Fruit fly (Drosophila melanogaster) whole organism, embryonic: Measurements from ENCODE around the gene NT1.
A peak's percentile ranks its signal among the peaks of the same experiment; 100 is the strongest.

Source experiments
- Awh ChIP-seq: fragments of 200-800 bp; sonication (Bioruptor generic); IDR thresholded peaks from 2 replicates; pipeline ENCODE4, ENCODE4 v1.3.6; 2022; ENCODE audit warnings: missing biosample characterization, missing genetic modification characterization
- B-H1 ChIP-seq: fragments of 200-800 bp; sonication (Bioruptor generic); IDR thresholded peaks from 3 replicates; pipeline ENCODE4 v1.3.6; 2022; ENCODE audit warnings: missing biosample characterization, missing genetic modification characterization
- BtbVII ChIP-seq: fragments of 200-800 bp; sonication (Bioruptor generic); optimal IDR thresholded peaks from 3 replicates; lab custom pipeline; 2017; ENCODE audit warnings: missing biosample characterization, mild to moderate bottlenecking, missing genetic modification characterization
- CG10209 ChIP-seq: fragments of 200-800 bp; sonication (Bioruptor generic); optimal IDR thresholded peaks from 3 replicates; lab custom pipeline; 2017; ENCODE audit warnings: missing biosample characterization, mild to moderate bottlenecking, missing genetic modification characterization, missing genetic modification reagents
- CG10267 ChIP-seq: fragments of 200-800 bp; sonication (Bioruptor generic); optimal IDR thresholded peaks from 2 replicates; lab custom pipeline; 2018; ENCODE audit warnings: missing biosample characterization, mild to moderate bottlenecking, missing genetic modification characterization, moderate library complexity
- CG11085 ChIP-seq: fragments of 200-800 bp; sonication (Bioruptor generic); IDR thresholded peaks from 2 replicates; pipeline ENCODE4 v1.3.6; 2022; ENCODE audit warnings: missing biosample characterization, missing genetic modification characterization
- CG11247 ChIP-seq: fragments of 200-800 bp; sonication (Bioruptor generic); IDR thresholded peaks from 2 replicates; pipeline ENCODE4 v1.3.6; 2022; ENCODE audit warnings: missing biosample characterization, missing genetic modification characterization
- CG11456 ChIP-seq: fragments of 200-800 bp; sonication (Bioruptor generic); IDR thresholded peaks from 3 replicates; pipeline ENCODE4 v1.3.6; 2022; ENCODE audit warnings: missing biosample characterization, missing genetic modification characterization
- CG13123 ChIP-seq: fragments of 200-800 bp; sonication (Bioruptor generic); optimal IDR thresholded peaks from 2 replicates; lab custom pipeline; 2016; ENCODE audit warnings: missing biosample characterization, missing genetic modification characterization
- CG13287 ChIP-seq: fragments of 200-800 bp; sonication (Bioruptor generic); IDR thresholded peaks from 2 replicates; pipeline ENCODE4 v1.3.6; 2022; ENCODE audit warnings: missing biosample characterization, missing genetic modification characterization; ENCODE audit not compliant: partially characterized antibody
- CG14710 ChIP-seq: fragments of 200-800 bp; sonication (Bioruptor generic); optimal IDR thresholded peaks from 3 replicates; lab custom pipeline; 2019; ENCODE audit warnings: missing biosample characterization, mild to moderate bottlenecking, missing genetic modification characterization, moderate library complexity
- CG1603 ChIP-seq: fragments of 200-800 bp; sonication (Bioruptor generic); optimal IDR thresholded peaks from 2 replicates; lab custom pipeline; 2019; ENCODE audit warnings: missing biosample characterization, mild to moderate bottlenecking, missing genetic modification characterization, moderate library complexity
- CG17186 ChIP-seq: fragments of 200-800 bp; sonication (Bioruptor generic); optimal IDR thresholded peaks from 3 replicates; lab custom pipeline; 2017; ENCODE audit warnings: missing biosample characterization, missing genetic modification reagents, missing genetic modification characterization
- CG17328 ChIP-seq: fragments of 200-800 bp; sonication (Bioruptor generic); IDR thresholded peaks from 2 replicates; pipeline ENCODE4 v1.3.6; 2022; ENCODE audit warnings: missing biosample characterization, missing genetic modification characterization
- CG1832 ChIP-seq: fragments of 200-800 bp; sonication (Bioruptor generic); optimal IDR thresholded peaks from 2 replicates; lab custom pipeline; 2017; ENCODE audit warnings: missing biosample characterization, mild to moderate bottlenecking, missing genetic modification characterization, inconsistent platforms
- CG2120 ChIP-seq: fragments of 200-800 bp; sonication (Bioruptor generic); optimal IDR thresholded peaks from 3 replicates; lab custom pipeline; 2016; ENCODE audit warnings: missing biosample characterization, missing genetic modification characterization
- CG2875 ChIP-seq: fragments of 200-800 bp; sonication (Bioruptor generic); optimal IDR thresholded peaks from 2 replicates; lab custom pipeline; 2017; ENCODE audit warnings: missing biosample characterization, mild to moderate bottlenecking, missing genetic modification characterization, missing genetic modification reagents
- CG30403 ChIP-seq: fragments of 200-800 bp; sonication (Bioruptor generic); optimal IDR thresholded peaks from 3 replicates; lab custom pipeline; 2016; ENCODE audit warnings: missing biosample characterization, missing genetic modification characterization
- CG3838 ChIP-seq: fragments of 200-800 bp; sonication (Bioruptor generic); optimal IDR thresholded peaks from 3 replicates; lab custom pipeline; 2016; ENCODE audit warnings: missing biosample characterization, missing genetic modification characterization
- CG42726 ChIP-seq: fragments of 200-800 bp; sonication (Bioruptor generic); IDR thresholded peaks from 2 replicates; pipeline ENCODE4 v1.3.6; 2022; ENCODE audit warnings: missing biosample characterization, missing genetic modification characterization; ENCODE audit not compliant: partially characterized antibody
- CG6272 ChIP-seq: fragments of 200-800 bp; sonication (Bioruptor generic); IDR thresholded peaks from 2 replicates; pipeline ENCODE4 v1.3.6; 2022; ENCODE audit warnings: missing biosample characterization, missing genetic modification characterization
- CG7839 ChIP-seq: fragments of 200-800 bp; sonication (Bioruptor generic); optimal IDR thresholded peaks from 3 replicates; lab custom pipeline; 2018; ENCODE audit warnings: missing biosample characterization, mild to moderate bottlenecking, missing genetic modification characterization, moderate library complexity
- CG7987 ChIP-seq: fragments of 200-800 bp; sonication (Bioruptor generic); optimal IDR thresholded peaks from 2 replicates; lab custom pipeline; 2018; ENCODE audit warnings: missing biosample characterization, mild to moderate bottlenecking, missing genetic modification characterization, moderate library complexity
- CG8388 ChIP-seq: fragments of 200-800 bp; sonication (Bioruptor generic); optimal IDR thresholded peaks from 2 replicates; lab custom pipeline; 2019; ENCODE audit warnings: missing biosample characterization, mild to moderate bottlenecking, missing genetic modification characterization, moderate library complexity
- CTCF ChIP-seq: fragments of 200-800 bp; sonication (Bioruptor generic); optimal IDR thresholded peaks from 2 replicates; lab custom pipeline; 2017; ENCODE audit warnings: missing biosample characterization, mild to moderate bottlenecking, missing genetic modification characterization, moderate library complexity
- Chrac-16 ChIP-seq: fragments of 200-800 bp; sonication (Bioruptor generic); optimal IDR thresholded peaks from 3 replicates; lab custom pipeline; 2016; ENCODE audit warnings: missing biosample characterization, missing genetic modification characterization
- Dad ChIP-seq: fragments of 200-800 bp; sonication (Bioruptor generic); optimal IDR thresholded peaks from 3 replicates; lab custom pipeline; 2016; ENCODE audit warnings: missing biosample characterization, missing genetic modification characterization
- Deaf1 ChIP-seq: fragments of 200-800 bp; optimal IDR thresholded peaks from 3 replicates; lab custom pipeline; 2019; ENCODE audit warnings: missing biosample characterization, mild to moderate bottlenecking, missing genetic modification characterization, moderate library complexity
- HLH4C ChIP-seq: fragments of 200-800 bp; sonication (Bioruptor generic); IDR thresholded peaks from 3 replicates; pipeline ENCODE4 v1.3.6; 2022; ENCODE audit warnings: missing biosample characterization, missing genetic modification characterization; ENCODE audit not compliant: partially characterized antibody
- Six4 ChIP-seq: fragments of 200-800 bp; sonication (Bioruptor generic); optimal IDR thresholded peaks from 2 replicates; lab custom pipeline; 2016; ENCODE audit warnings: missing biosample characterization, missing genetic modification characterization
- Sry-β ChIP-seq: fragments of 200-800 bp; sonication (Bioruptor generic); optimal IDR thresholded peaks from 2 replicates; lab custom pipeline; 2018; ENCODE audit warnings: missing biosample characterization, mild to moderate bottlenecking, missing genetic modification characterization, moderate library complexity
- TFAM ChIP-seq: fragments of 200-800 bp; sonication (Bioruptor generic); optimal IDR thresholded peaks from 2 replicates; lab custom pipeline; 2017; ENCODE audit warnings: missing biosample characterization, missing genetic modification characterization, inconsistent platforms
- Usf ChIP-seq: fragments of 200-800 bp; sonication (Bioruptor generic); optimal IDR thresholded peaks from 2 replicates; lab custom pipeline; 2017; ENCODE audit warnings: missing genotype, missing biosample characterization, missing genetic modification characterization
- Xbp1 ChIP-seq: fragments of 200-800 bp; sonication (Bioruptor generic); optimal IDR thresholded peaks from 3 replicates; lab custom pipeline; 2016; ENCODE audit warnings: missing biosample characterization, mild to moderate bottlenecking, missing genetic modification characterization
- ac ChIP-seq: fragments of 200-800 bp; sonication (Bioruptor generic); optimal IDR thresholded peaks from 3 replicates; lab custom pipeline; 2017; ENCODE audit warnings: missing biosample characterization, mild to moderate bottlenecking, missing genetic modification characterization
- ase ChIP-seq: fragments of 200-800 bp; sonication (Bioruptor generic); IDR thresholded peaks from 3 replicates; pipeline ENCODE4 v1.3.6; 2022; ENCODE audit warnings: missing biosample characterization, missing genetic modification characterization
- bigmax ChIP-seq: fragments of 200-800 bp; sonication (Bioruptor generic); optimal IDR thresholded peaks from 2 replicates; lab custom pipeline; 2018; ENCODE audit warnings: missing biosample characterization, mild to moderate bottlenecking, missing genetic modification characterization
- danr ChIP-seq: fragments of 200-800 bp; sonication (Bioruptor generic); IDR thresholded peaks from 2 replicates; pipeline ENCODE4 v1.3.6; 2022; ENCODE audit warnings: missing biosample characterization, missing genetic modification characterization
- fd102C ChIP-seq: fragments of 200-800 bp; sonication (Bioruptor generic); optimal IDR thresholded peaks from 2 replicates; lab custom pipeline; 2018; ENCODE audit warnings: missing biosample characterization, mild to moderate bottlenecking, missing genetic modification characterization, moderate library complexity
- fu2 ChIP-seq: fragments of 200-800 bp; sonication (Bioruptor generic); optimal IDR thresholded peaks from 2 replicates; lab custom pipeline; 2016; ENCODE audit warnings: missing biosample characterization, missing genetic modification characterization
- grn ChIP-seq: fragments of 200-800 bp; sonication (Bioruptor generic); optimal IDR thresholded peaks from 3 replicates; lab custom pipeline; 2017; ENCODE audit warnings: missing biosample characterization, missing genetic modification characterization
- knrl ChIP-seq: fragments of 200-800 bp; sonication (Bioruptor generic); IDR thresholded peaks from 3 replicates; pipeline ENCODE4 v1.3.6; 2022; ENCODE audit warnings: missing biosample characterization, missing genetic modification characterization; ENCODE audit not compliant: partially characterized antibody
- lbe ChIP-seq: fragments of 200-800 bp; sonication (Bioruptor generic); optimal IDR thresholded peaks from 2 replicates; lab custom pipeline; 2016; ENCODE audit warnings: missing biosample characterization, mild to moderate bottlenecking, missing genetic modification characterization
- lmd ChIP-seq: fragments of 200-800 bp; sonication (Bioruptor generic); IDR thresholded peaks from 2 replicates; pipeline ENCODE4 v1.3.6; 2022; ENCODE audit warnings: missing biosample characterization, missing genetic modification characterization
- maf-S ChIP-seq: fragments of 200-800 bp; sonication (Bioruptor generic); optimal IDR thresholded peaks from 2 replicates; lab custom pipeline; 2016; ENCODE audit warnings: missing biosample characterization, missing genetic modification characterization
- pb ChIP-seq: fragments of 200-800 bp; sonication (Bioruptor generic); optimal IDR thresholded peaks from 3 replicates; lab custom pipeline; 2016; ENCODE audit warnings: missing biosample characterization, missing genetic modification characterization
- pita ChIP-seq: fragments of 200-800 bp; sonication (Bioruptor generic); optimal IDR thresholded peaks from 2 replicates; lab custom pipeline; 2017; ENCODE audit warnings: missing biosample characterization, mild to moderate bottlenecking, missing genetic modification characterization
- pnt ChIP-seq: fragments of 200-800 bp; sonication (Bioruptor generic); optimal IDR thresholded peaks from 3 replicates; lab custom pipeline; 2016; ENCODE audit warnings: missing biosample characterization, missing genetic modification characterization
- slp2 ChIP-seq: fragments of 200-800 bp; sonication (Bioruptor generic); optimal IDR thresholded peaks from 2 replicates; lab custom pipeline; 2016; ENCODE audit warnings: missing biosample characterization, missing genetic modification characterization
- ssp ChIP-seq: fragments of 200-800 bp; sonication (Bioruptor generic); IDR thresholded peaks from 2 replicates; pipeline ENCODE4 v1.3.6; 2022; ENCODE audit warnings: missing biosample characterization, missing genetic modification characterization
- tio ChIP-seq: fragments of 200-800 bp; sonication (Bioruptor generic); optimal IDR thresholded peaks from 2 replicates; lab custom pipeline; 2017; ENCODE audit warnings: missing biosample characterization, missing genetic modification characterization, inconsistent platforms
- tup ChIP-seq: fragments of 200-800 bp; sonication (Bioruptor generic); optimal IDR thresholded peaks from 2 replicates; lab custom pipeline; 2016; ENCODE audit warnings: missing biosample characterization, mild to moderate bottlenecking, missing genetic modification characterization, moderate library complexity

Gene NT1

dm6 chr3L:4553395-4553794, 45.2 kb upstream of the NT1 start (continued):
- TF ChIP-seq CG10209 (GFP tag; lab: Kevin White, UChicago) = no peak
- peak; percentile 53; the same call in 1 of the 3 replicates for TF ChIP-seq knrl (GFP tag; lab: Robert Waterston, UW)
- TF ChIP-seq CTCF = peak; percentile 7
- TF ChIP-seq CG6272 = no peak
- peak; percentile 8 for TF ChIP-seq CG2120 (GFP tag; lab: Kevin White, UChicago)
- TF ChIP-seq BtbVII (GFP tag; lab: Kevin White, UChicago) = no peak
- TF ChIP-seq fd102C (GFP tag; lab: Kevin White, UChicago) = no peak
- TF ChIP-seq CG7987 (GFP tag; lab: Kevin White, UChicago) = no peak
- TF ChIP-seq Xbp1 (GFP tag; lab: Kevin White, UChicago) = peak; percentile 24
- TF ChIP-seq Chrac-16 = peak; percentile 4
- no peak for TF ChIP-seq Dad (GFP tag; lab: Kevin White, UChicago)
- no peak for TF ChIP-seq ssp (GFP tag; lab: Robert Waterston, UW)
- TF ChIP-seq CG42726 = no peak
- no peak for TF ChIP-seq Awh (GFP tag; lab: Robert Waterston, UW)
- peak; percentile 34 for TF ChIP-seq CG14710 (tag; lab: Kevin White, UChicago)
- TF ChIP-seq CG17328 (GFP tag; lab: Robert Waterston, UW) = no peak
- no peak for TF ChIP-seq CG11456 (GFP tag; lab: Robert Waterston, UW)
- peak; percentile 44 for TF ChIP-seq CG1603
- no peak for TF ChIP-seq danr (GFP tag; lab: Robert Waterston, UW)
- no peak for TF ChIP-seq tio (GFP tag; lab: Kevin White, UChicago)
- TF ChIP-seq ase (GFP tag; lab: Robert Waterston, UW) = no peak
- no peak for TF ChIP-seq lbe (GFP tag; lab: Kevin White, UChicago)
- no peak for TF ChIP-seq Sry-β (GFP tag; lab: Kevin White, UChicago)
- TF ChIP-seq slp2 (GFP tag; lab: Kevin White, UChicago) = no peak
- TF ChIP-seq ac (GFP tag; lab: Kevin White, UChicago) = no peak
- no peak for TF ChIP-seq CG13123 (GFP tag; lab: Kevin White, UChicago)
- TF ChIP-seq HLH4C = no peak
- TF ChIP-seq CG3838 (GFP tag; lab: Kevin White, UChicago) = no peak
- TF ChIP-seq CG1832 (GFP tag; lab: Kevin White, UChicago) = peak; percentile 52
- TF ChIP-seq CG30403 (GFP tag; lab: Kevin White, UChicago) = no peak
- TF ChIP-seq tup (GFP tag; lab: Kevin White, UChicago) = no peak
- TF ChIP-seq CG13287 (GFP tag; lab: Robert Waterston, UW) = no peak; the same call in 1 of the 2 replicates
- TF ChIP-seq bigmax (GFP tag; lab: Kevin White, UChicago) = no peak
- TF ChIP-seq CG10267 = no peak
- TF ChIP-seq B-H1 (GFP tag; lab: Robert Waterston, UW) = no peak
- TF ChIP-seq pnt (GFP tag; lab: Kevin White, UChicago) = no peak
- peak; percentile 15 for TF ChIP-seq CG7839 (tag; lab: Kevin White, UChicago)
- no peak for TF ChIP-seq CG17186 (GFP tag; lab: Kevin White, UChicago)
- no peak for TF ChIP-seq Six4 (GFP tag; lab: Kevin White, UChicago)
- no peak for TF ChIP-seq Usf
- no peak for TF ChIP-seq pb (GFP tag; lab: Kevin White, UChicago)
- no peak for TF ChIP-seq CG8388
- no peak for TF ChIP-seq maf-S (GFP tag; lab: Kevin White, UChicago)
- TF ChIP-seq TFAM = no peak
- TF ChIP-seq fu2 (GFP tag; lab: Kevin White, UChicago) = no peak
- no peak for TF ChIP-seq CG11247 (GFP tag; lab: Robert Waterston, UW)
- TF ChIP-seq Deaf1 (tag; lab: Kevin White, UChicago) = no peak
- no peak for TF ChIP-seq lmd (GFP tag; lab: Robert Waterston, UW)
- no peak for TF ChIP-seq CG2875 (GFP tag; lab: Kevin White, UChicago)
- TF ChIP-seq grn = peak; percentile 59
- TF ChIP-seq pita = no peak
- no peak for TF ChIP-seq CG11085
